Worm (Caenorhabditis elegans) whole organism, mixed stage, embryonic: ENCODE data around the gene C35C5.10.

Experiments used
- M03D4.4 ChIP-seq: sonication (generic microtip); optimal IDR thresholded peaks from 2 replicates; lab custom pipeline; 2017; ENCODE audit warnings: mild to moderate bottlenecking, missing genetic modification characterization, missing compliant biosample characterization
- bed-3 ChIP-seq: fragments of 200-800 bp; sonication (Bioruptor generic); optimal IDR thresholded peaks from 3 replicates; lab custom pipeline; 2018; ENCODE audit warnings: mild to moderate bottlenecking, missing genetic modification characterization, moderate library complexity, missing compliant biosample characterization
- blmp-1 ChIP-seq: fragments of 150-350 bp; optimal IDR thresholded peaks from 2 replicates; lab custom pipeline; 2014; ENCODE audit warnings: missing biosample characterization, missing genetic modification characterization
- ces-1 ChIP-seq: fragments of 150-350 bp; optimal IDR thresholded peaks from 2 replicates; lab custom pipeline; 2014; ENCODE audit warnings: missing biosample characterization, missing genetic modification reagents, missing genetic modification characterization
- elt-1 ChIP-seq: sonication (generic microtip); optimal IDR thresholded peaks from 2 replicates; lab custom pipeline; 2017; ENCODE audit warnings: missing genetic modification characterization, mild to moderate bottlenecking, missing compliant biosample characterization, antibody characterized with exemption, moderate library complexity, borderline replicate concordance; ENCODE audit not compliant: insufficient read depth
- ham-2 ChIP-seq: fragments of 200-800 bp; sonication (Bioruptor generic); optimal IDR thresholded peaks from 2 replicates; lab custom pipeline; 2018; ENCODE audit warnings: mild to moderate bottlenecking, missing genetic modification characterization, missing compliant biosample characterization
- hlh-1 ChIP-seq: fragments of 150-350 bp; optimal IDR thresholded peaks from 2 replicates; lab custom pipeline; 2014; ENCODE audit warnings: missing biosample characterization, missing genetic modification reagents, missing genetic modification characterization
- mab-5 ChIP-seq: fragments of 150-350 bp; optimal IDR thresholded peaks from 2 replicates; lab custom pipeline; 2014; ENCODE audit warnings: missing biosample characterization, missing genetic modification characterization
- mep-1 ChIP-seq: fragments of 150-350 bp; optimal IDR thresholded peaks from 2 replicates; lab custom pipeline; 2017; ENCODE audit warnings: missing biosample characterization, missing genetic modification reagents, missing genetic modification characterization, inconsistent platforms
- mls-2 ChIP-seq: sonication (generic microtip); optimal IDR thresholded peaks from 2 replicates; lab custom pipeline; 2016; ENCODE audit warnings: mild to moderate bottlenecking, missing genetic modification characterization, moderate library complexity, missing compliant biosample characterization
- nhr-237 ChIP-seq: fragments of 150-350 bp; optimal IDR thresholded peaks from 2 replicates; lab custom pipeline; 2014; ENCODE audit warnings: missing biosample characterization, missing genetic modification characterization
- pha-4 ChIP-seq: fragments of 150-350 bp; optimal IDR thresholded peaks from 2 replicates; lab custom pipeline; 2018; ENCODE audit warnings: missing biosample characterization, missing genetic modification reagents, missing genetic modification characterization
- sem-2 ChIP-seq: fragments of 200-800 bp; sonication (Bioruptor generic); optimal IDR thresholded peaks from 2 replicates; lab custom pipeline; 2018; ENCODE audit warnings: mild to moderate bottlenecking, missing genetic modification characterization, missing compliant biosample characterization
- unc-120 ChIP-seq: sonication (generic microtip); optimal IDR thresholded peaks from 2 replicates; lab custom pipeline; 2017; ENCODE audit warnings: missing genetic modification characterization, missing compliant biosample characterization; ENCODE audit not compliant: poor library complexity, severe bottlenecking
- unc-62 ChIP-seq: fragments of 150-350 bp; optimal IDR thresholded peaks from 2 replicates; lab custom pipeline; 2014; ENCODE audit warnings: missing biosample characterization, missing genetic modification reagents, missing genetic modification characterization

The C35C5.10 gene

DNA sequence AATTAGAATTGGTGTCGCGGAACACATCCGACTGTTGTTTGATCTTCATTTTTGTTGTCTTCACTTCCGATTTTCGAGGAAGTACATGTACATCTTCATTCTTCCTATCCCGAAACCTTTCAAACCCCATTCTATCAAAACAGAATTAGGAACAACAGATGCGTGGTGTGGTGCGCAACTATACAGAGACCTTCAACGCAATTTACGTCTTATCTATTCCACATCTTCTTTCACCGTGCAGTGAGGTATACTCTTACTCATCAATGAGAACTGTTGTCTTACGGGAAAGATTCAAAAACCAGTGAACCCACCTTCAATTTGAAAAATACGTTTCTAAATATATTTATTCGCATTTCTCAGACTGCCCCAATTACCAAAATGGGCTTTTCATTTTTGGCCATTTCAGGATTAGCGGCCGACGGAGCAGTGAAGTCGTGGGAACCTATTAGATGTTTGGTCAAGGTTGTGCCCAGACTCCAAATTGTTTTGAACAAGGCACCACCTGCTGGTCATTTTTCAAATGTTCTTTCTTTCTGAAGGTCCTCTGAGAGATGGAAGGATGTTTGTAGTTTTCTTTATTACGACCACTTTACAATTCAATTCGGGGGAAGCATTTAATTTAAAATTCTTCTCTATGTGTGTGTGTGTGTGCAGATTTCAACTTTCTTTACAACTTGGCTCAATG lies 50.9 kb downstream of the C35C5.10 start:
- no peak for TF ChIP-seq ces-1 (GFP tag; lab: Kevin White, UChicago)
- peak; percentile 55 for TF ChIP-seq elt-1
- TF ChIP-seq blmp-1 (tag; lab: Kevin White, UChicago): no peak
- TF ChIP-seq nhr-237 (tag; lab: Kevin White, UChicago): no peak
- TF ChIP-seq mls-2 (tag; lab: Kevin White, UChicago): no peak
- peak; percentile 33 for TF ChIP-seq unc-62 (GFP tag; lab: Kevin White, UChicago)
- peak; percentile 19 for TF ChIP-seq M03D4.4 (tag; lab: Kevin White, UChicago)
- TF ChIP-seq unc-120 (tag; lab: Kevin White, UChicago): peak; percentile 52
- no peak for TF ChIP-seq sem-2
- TF ChIP-seq hlh-1 (tag; lab: Kevin White, UChicago): peak; percentile 30
- no peak for TF ChIP-seq pha-4 (tag; lab: Kevin White, UChicago)

DNA sequence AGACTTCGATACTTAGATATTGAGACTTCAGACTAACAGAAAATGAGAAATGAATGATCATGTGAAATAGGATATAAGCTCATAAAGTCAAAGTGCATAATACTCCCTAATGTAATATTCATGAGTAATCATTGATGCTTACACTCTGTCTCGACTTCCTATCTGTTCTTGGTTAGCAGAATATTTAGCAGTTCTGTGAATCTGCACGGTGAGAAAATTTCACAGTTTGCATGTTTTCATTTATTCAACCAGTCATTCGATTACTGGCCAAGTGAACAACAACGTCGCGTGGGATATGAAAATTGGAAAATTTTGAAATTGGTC lies 51.4 kb downstream of the C35C5.10 start:
- TF ChIP-seq bed-3 (GFP tag; lab: Kevin White, UChicago) (no peak), ces-1 (GFP tag; lab: Kevin White, UChicago) (peak; percentile 67)

DNA sequence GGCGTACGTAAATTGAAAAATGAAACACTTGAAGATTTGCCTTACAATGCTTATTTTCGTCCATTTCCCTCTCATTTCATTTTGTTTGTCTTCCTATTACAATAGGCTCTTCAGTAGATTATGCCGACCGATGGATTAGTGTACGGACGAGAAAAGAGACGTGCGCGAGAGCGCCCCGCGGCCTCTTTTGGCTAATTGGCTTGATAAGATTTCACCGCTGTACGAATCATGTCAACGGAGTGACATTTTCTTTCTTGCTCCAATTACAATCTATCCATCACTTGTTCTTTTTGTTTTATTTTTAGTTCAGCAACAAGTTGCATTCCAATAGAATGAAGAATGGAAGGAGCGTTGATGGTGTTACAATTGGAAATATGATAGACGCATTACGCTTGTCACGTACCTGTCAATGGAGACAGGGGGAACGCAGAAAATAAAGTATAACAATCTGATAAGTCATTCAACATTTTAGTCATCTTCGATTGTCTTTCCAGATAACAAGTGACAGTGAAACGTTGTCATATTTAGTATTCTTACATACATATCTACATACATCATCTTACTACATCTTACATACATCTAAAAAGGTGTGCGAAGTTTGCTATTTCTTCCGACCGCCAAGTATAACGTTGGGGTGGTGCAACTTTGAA lies 52.2 kb downstream of the C35C5.10 start:
- TF ChIP-seq mab-5: no peak
- TF ChIP-seq unc-62 (GFP tag; lab: Kevin White, UChicago): peak; percentile 77
- TF ChIP-seq ces-1 (GFP tag; lab: Kevin White, UChicago): peak; percentile 96
- TF ChIP-seq nhr-237 (tag; lab: Kevin White, UChicago): no peak
- peak; percentile 84 for TF ChIP-seq ham-2
- TF ChIP-seq mep-1 (tag; lab: Kevin White, UChicago): peak; percentile 15
- TF ChIP-seq elt-1: peak; percentile 72
- TF ChIP-seq, all 35 proteins: peak for 5
